Fruit fly (Drosophila melanogaster): ENCODE measurements around the gene CG32196.
A peak's percentile ranks its signal among the peaks of the same experiment; 100 is the strongest.
"Not testable (repeated sequence)": the region's sequence is repeated elsewhere in the genome, so short reads cannot be mapped to it uniquely, and the experiment has no call there.

CG32196 gene

DNA sequence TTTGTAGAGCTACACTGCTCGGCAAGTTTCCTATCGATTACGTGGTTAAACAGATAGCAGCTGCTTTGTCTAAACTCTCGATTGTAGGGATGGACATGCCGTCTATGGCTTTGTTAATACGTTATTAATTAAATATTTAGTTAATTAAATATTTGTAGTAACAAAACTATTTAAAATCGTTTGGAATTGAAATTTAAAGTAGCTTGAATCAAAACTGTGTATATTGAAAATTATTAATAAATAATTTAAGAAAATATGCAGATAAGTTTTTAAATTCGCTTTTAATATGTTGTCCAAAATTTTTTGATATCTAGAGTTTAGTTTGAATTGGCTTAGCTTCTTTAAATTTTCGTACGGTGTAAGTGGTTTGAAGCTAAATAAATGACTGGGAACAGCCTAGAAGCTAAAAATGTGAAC is at the start of gene CG32196:
CG32196 (minus strand) TSS at position 38 of the 417 bp plus-strand sequence.
- TF ChIP-seq CG17801 (GFP tag; optimal IDR thresholded peaks at IDR 0.05; ENCODE audit: partially characterized antibody), result peak; percentile 82

DNA sequence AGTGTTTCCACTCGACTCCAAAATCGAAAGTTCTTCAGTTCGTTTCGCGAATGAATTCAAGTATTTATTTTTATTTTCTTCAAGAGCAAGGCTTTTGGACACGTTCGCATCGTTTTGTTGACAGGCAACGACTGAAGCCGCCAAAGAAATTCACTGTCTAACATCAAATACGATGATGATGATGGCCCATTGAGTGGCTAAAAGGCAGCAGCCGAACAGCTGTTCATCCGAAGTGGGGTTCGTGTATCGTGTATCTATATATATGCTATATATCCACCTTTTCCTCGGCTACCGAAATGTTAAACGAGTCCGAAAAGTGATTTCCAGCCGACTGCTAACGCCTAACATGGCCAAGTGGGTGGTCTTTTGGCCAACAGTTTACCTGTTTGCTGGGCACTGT is 41.6 kb upstream of the CG32196 start, which contains the start of gene AstC-R2:
AstC-R2 (minus strand) TSS at position 133 of the 400 bp plus-strand sequence.
- no peak for TF ChIP-seq CG17801 (GFP tag; optimal IDR thresholded peaks at IDR 0.05; ENCODE audit: partially characterized antibody)

DNA sequence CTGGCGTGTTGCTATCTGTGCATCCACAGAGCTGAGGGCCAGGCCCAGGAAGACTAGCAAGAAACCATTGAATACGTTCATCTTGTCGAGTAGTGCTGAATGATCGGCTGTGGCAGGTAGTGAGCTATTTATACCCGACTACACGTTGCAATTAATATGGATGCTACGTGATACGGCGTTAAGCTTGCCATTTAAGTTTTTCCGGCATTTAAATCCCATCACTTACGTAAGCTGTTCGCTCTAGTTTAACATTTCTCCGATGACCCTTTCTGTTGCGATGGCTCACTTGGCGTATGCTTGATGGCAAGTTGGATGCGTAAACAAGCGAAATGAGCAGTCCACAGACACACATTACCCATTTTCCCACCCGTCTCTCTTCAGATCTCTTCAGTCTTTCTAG is 11.5 kb upstream of the CG32196 start, which contains the start of gene Met75Ca:
Met75Ca (minus strand) TSS at position 101 of the 400 bp plus-strand sequence.
- not testable (repeated sequence) for TF ChIP-seq CG17801 (GFP tag; optimal IDR thresholded peaks at IDR 0.05; ENCODE audit: partially characterized antibody)

DNA sequence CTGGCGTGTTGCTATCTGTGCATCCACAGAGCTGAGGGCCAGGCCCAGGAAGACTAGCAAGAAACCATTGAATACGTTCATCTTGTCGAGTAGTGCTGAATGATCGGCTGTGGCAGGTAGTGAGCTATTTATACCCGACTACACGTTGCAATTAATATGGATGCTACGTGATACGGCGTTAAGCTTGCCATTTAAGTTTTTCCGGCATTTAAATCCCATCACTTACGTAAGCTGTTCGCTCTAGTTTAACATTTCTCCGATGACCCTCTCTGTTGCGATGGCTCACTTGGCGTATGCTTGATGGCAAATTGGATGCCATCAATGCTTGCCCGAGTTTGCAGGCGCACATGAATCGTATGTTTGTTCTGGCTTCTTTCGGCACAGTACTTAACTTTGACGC is 8.7 kb upstream of the CG32196 start, which contains the start of gene Met75Cb:
Met75Cb (minus strand) TSS at position 101 of the 400 bp plus-strand sequence.
- not testable (repeated sequence) for TF ChIP-seq CG17801 (GFP tag; optimal IDR thresholded peaks at IDR 0.05; ENCODE audit: partially characterized antibody)

DNA sequence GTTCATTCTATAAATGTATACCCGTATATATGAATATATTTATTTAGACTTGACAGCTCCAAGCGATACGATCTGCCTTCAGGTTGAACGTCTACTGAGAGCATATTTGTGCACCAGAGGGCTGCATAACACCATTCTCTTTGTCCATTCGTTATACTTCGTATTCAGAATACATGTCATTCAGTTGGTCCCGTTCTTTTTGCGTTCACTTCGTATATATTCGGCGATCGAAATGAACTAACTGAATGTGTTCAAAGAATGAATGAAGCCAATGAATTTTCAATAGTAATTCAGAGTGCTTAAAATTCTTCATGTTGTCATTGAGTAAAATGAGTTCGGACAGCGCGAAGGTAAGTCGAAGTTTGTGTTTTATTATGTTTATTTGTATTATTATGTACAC is 2.2 kb upstream of the CG32196 start, which contains the start of gene CG4306:
CG4306 (minus strand) TSS at position 101 of the 400 bp plus-strand sequence.
- TF ChIP-seq CG17801 (GFP tag; optimal IDR thresholded peaks at IDR 0.05; ENCODE audit: partially characterized antibody), result no peak

DNA sequence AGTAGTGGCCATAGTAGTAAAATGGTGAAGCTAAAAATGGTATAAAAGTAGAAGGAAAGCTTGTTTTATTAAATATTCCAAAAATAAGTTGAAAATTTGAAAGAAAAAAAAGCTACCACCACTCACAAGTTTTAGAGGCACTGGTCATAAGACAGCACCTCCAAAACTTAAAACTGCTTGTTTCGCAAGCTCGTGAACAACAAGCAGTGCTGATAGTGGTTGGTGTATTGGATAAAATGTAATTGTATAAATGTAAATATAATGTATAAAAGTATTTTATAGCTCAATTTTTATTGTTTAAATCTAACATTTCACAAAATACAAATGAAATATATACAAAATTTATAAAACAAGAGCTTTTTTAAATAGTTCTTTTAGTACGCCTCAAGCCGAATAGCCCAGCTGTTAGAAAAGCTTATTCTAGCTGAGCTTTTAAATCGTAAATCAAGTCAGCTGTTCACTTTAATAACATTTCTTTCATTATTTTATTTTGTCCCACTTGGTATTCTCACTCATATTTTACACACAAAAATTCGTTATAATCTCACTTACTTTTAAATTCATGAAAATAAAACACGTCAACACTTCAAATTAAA is 409 bp downstream of the CG32196 start:
- TF ChIP-seq CG17801 (GFP tag; optimal IDR thresholded peaks at IDR 0.05; ENCODE audit: partially characterized antibody), result no peak

DNA sequence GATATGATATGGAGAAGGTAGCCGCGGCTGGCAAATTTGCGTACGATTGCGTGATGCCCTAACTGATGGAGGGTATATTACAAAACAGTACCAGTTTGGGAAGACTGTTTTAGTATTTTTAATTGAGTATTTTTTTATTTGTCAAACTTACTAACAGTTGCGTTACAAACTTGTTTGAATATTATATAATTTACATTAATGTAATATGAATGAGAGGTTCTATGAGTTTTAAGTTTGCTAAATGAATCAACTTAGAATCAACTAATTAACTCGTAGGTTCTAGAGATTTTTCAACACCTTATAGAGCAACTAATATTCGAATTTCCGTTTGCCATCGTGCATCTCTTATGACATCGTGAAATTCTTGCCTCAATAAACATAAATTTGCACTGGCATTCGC is 11.1 kb downstream of the CG32196 start:
- no peak for TF ChIP-seq CG17801 (GFP tag; optimal IDR thresholded peaks at IDR 0.05; ENCODE audit: partially characterized antibody)

DNA sequence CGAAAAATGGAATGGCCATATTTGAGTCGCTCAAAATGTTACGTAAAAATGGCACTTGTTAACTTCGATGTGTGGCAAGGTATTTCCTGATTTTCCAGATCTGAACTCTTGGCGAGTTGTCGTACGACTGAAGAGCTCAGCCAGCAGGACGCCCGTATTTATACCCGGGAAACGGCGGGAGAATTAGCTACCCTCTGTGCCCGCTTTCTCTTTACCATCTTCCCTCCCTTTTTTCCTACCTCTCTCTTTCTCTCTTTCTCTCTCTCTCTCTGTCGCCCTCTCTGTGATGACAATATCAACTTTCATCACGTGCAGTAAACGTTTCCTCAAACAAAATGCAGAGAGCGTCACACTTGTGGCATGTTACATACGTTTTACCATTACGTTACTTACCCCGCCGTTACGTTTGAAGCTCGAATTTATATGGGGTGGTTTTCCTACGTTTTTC is 21.0 kb downstream of the CG32196 start, which contains the start of gene skl:
skl (minus strand) TSS at position 134 of the 448 bp plus-strand sequence.
- no peak for TF ChIP-seq CG17801 (GFP tag; optimal IDR thresholded peaks at IDR 0.05; ENCODE audit: partially characterized antibody)

DNA sequence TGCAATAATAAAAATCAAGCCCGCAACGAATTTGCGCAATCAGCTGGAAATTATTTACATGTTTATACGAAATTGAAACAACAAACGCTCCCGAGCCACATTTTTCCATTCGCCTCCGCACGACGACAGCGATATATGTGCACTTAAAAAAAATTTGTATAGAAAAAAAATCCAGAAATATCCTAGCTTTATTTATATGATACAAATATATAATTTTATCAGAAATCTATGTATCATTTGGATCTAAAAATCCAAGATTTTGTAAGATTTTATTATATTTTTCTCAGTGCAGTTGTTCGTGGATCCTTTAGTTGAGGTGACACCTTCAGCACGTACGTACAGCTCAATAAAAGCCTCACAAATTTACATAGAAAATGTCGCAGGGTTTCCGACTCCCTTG is 30.2 kb downstream of the CG32196 start:
- TF ChIP-seq CG17801 (GFP tag; optimal IDR thresholded peaks at IDR 0.05; ENCODE audit: partially characterized antibody), result no peak

DNA sequence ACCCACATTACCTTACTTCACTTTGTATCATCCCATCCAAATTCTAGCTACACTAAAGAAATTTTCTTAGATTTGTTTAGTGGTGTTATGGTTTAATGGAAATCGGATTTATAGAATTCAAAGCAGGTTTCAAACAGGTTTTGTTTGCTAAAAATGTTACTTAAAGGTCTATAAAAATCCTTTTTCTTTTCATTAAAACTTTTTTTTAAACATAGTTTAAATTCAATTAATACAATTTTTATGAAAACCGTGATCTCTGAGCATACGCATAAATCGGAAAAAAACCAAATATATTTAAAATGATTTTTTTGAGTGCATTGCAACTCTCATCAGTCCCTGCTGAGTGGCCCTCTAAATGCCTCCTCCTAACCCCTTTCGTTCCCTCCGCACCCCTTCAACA is 35.5 kb downstream of the CG32196 start:
- TF ChIP-seq CG17801 (GFP tag; optimal IDR thresholded peaks at IDR 0.05; ENCODE audit: partially characterized antibody), result no peak

DNA sequence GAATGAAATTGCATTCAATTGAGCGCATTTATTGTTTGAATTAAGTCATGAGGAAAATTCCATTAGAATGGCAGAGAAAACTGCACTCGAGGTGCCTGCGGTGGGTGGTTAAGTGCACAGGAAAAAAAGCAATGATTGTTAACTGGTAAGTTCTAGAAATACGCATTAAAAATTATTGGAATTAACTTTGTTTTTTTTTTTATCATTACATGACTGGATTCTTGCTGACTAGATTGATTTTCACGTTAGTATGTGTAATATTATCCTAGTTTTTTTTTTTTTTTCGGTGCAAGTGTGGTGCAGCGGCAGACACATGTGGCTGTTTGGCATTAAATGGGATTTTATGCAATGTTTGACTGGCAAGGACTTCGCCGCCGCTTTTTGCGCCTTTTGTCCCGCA is 37.8 kb downstream of the CG32196 start:
- TF ChIP-seq CG17801 (GFP tag; optimal IDR thresholded peaks at IDR 0.05; ENCODE audit: partially characterized antibody), result no peak

DNA sequence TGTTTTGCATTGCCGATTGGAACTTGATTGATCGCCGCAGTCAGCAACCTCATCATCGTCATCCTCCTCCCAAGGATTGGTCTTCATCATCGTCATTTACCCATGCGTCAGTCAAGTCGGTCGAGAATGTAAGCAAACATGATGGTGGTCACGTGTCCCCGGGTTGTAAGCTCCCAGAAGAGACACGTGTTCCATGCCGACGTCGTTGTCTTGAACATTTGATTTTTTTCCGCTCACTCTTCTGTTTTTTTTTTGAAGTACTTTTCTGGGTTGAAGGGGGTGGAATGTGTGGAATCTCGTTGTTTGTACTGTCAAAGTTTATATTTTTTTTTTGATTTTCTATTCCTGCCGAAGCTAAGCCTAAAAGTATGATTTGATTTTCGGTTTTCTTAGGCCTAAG is 43.0 kb downstream of the CG32196 start:
- no peak for TF ChIP-seq CG17801 (GFP tag; optimal IDR thresholded peaks at IDR 0.05; ENCODE audit: partially characterized antibody)

DNA sequence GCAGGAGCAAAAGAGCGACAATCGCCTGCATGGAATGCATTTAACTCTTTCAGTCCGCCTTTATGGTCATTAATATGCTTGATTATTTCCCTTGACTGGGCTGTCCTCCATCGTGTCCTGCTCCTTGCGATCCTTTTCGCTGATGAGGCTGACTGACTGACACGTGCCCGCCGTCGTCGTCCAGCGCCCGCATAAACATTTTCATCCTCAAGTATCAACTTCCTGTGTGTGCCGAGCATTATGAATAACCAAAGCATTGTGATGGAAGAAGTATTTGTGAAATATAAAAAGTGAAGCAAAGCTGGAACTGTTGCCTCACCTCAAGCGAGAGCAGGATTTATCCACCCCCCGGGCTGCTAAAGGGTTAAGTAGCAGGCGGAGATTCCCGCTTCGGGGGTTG is 49.5 kb downstream of the CG32196 start:
- no peak for TF ChIP-seq CG17801 (GFP tag; optimal IDR thresholded peaks at IDR 0.05; ENCODE audit: partially characterized antibody)

Measured in ovary, adult (tissue).